Worm (Caenorhabditis elegans) whole organism, young adult: Measurements from ENCODE around the gene srsx-31.

Source experiments
- ama-1 ChIP-seq, 3 experiments: fragments of 150-350 bp in 1 of 3; sonication (generic microtip) in 2 of 3; optimal IDR thresholded peaks; 2 replicates each; lab custom pipeline; 2014 to 2018; ENCODE audit warnings: missing biosample characterization in 2 of 3, missing genetic modification characterization in 2 of 3, missing genetic modification reagents in 2 of 3
- ccch-3 ChIP-seq: fragments of 200-800 bp; sonication (Bioruptor generic); optimal IDR thresholded peaks from 2 replicates; lab custom pipeline; 2018; ENCODE audit warnings: mild to moderate bottlenecking, missing genetic modification characterization, missing compliant biosample characterization
- nhr-179 ChIP-seq: sonication (generic microtip); optimal IDR thresholded peaks from 2 replicates; lab custom pipeline; 2016; ENCODE audit warnings: mild to moderate bottlenecking, missing genetic modification characterization, missing compliant biosample characterization
- snpc-1.1 ChIP-seq: sonication (generic microtip); optimal IDR thresholded peaks from 2 replicates; lab custom pipeline; 2017; ENCODE audit warnings: missing genetic modification characterization, mild to moderate bottlenecking, missing compliant biosample characterization, antibody characterized with exemption, moderate library complexity, missing genotype, missing genetic modification reagents; ENCODE audit not compliant: insufficient read depth

- no peak for TF ChIP-seq nhr-179
- TF ChIP-seq ama-1 (optimal IDR thresholded peaks at IDR 0.05; lab: Kevin White, UChicago) = no peak
- no peak for TF ChIP-seq ama-1 (GFP tag; optimal IDR thresholded peaks at IDR 0.05; lab: Kevin White, UChicago)
- TF ChIP-seq ccch-3 (GFP tag; lab: Kevin White, UChicago) = no peak
- TF ChIP-seq snpc-1.1 (tag; lab: Kevin White, UChicago) = no peak
These were observed 5.7 kb upstream of the srsx-31 start, which contains the start of gene F07B10.7 for ce11 chrV:11260622-11261021.
